Fruit fly (Drosophila melanogaster) Kc167 (cell line): ENCODE measurements around the gene ringer.

ENCODE experiments used
- Myc ChIP-seq: fragments of >200 bp; optimal IDR thresholded peaks from 2 replicates; lab custom pipeline; 2017; ENCODE audit warnings: missing external identifiers
- Sin3A ChIP-seq: fragments of >200 bp; optimal IDR thresholded peaks from 2 replicates; lab custom pipeline; 2018; ENCODE audit warnings: missing external identifiers
- h ChIP-seq: fragments of >200 bp; optimal IDR thresholded peaks from 3 replicates; lab custom pipeline; 2018; ENCODE audit warnings: missing external identifiers
- insv ChIP-seq: fragments of >200 bp; optimal IDR thresholded peaks from 3 replicates; lab custom pipeline; 2018; ENCODE audit warnings: missing external identifiers
- psq ChIP-seq: fragments of >200 bp; optimal IDR thresholded peaks from 2 replicates; lab custom pipeline; 2017; ENCODE audit warnings: missing external identifiers
- ttk ChIP-seq: sonication (Bioruptor generic); optimal IDR thresholded peaks from 2 replicates; lab custom pipeline; 2017; ENCODE audit warnings: missing external identifiers

ringer gene

DNA sequence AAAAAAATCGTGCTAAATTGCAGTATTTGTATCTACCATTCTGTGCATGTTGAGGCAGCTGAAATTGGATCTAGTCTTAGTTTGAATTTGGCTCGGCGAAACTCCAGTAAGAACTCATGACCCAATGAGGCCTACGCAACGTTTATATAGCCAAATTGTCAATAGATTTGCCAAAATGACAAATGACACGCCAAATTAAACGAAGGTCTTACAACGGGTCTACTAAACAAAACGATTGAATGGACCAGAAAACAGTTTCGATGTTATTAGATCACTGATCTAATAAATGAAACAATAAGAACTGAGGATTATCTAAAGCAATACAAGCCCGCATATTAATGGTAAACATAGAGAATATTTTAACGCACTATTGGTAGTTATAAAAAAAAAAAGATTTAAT lies 38.1 kb downstream of the ringer start, which contains the start of gene CG42718:
Gene CG42718 (minus strand): TSS at position 101 of the 400 bp plus-strand sequence.
- TF ChIP-seq psq (lab: Kevin White, UChicago), result no peak
- no peak for TF ChIP-seq Myc
- TF ChIP-seq ttk (lab: Kevin White, UChicago), result no peak
- no peak for TF ChIP-seq insv
- TF ChIP-seq Sin3A (lab: Kevin White, UChicago), result no peak
- TF ChIP-seq h, result no peak

DNA sequence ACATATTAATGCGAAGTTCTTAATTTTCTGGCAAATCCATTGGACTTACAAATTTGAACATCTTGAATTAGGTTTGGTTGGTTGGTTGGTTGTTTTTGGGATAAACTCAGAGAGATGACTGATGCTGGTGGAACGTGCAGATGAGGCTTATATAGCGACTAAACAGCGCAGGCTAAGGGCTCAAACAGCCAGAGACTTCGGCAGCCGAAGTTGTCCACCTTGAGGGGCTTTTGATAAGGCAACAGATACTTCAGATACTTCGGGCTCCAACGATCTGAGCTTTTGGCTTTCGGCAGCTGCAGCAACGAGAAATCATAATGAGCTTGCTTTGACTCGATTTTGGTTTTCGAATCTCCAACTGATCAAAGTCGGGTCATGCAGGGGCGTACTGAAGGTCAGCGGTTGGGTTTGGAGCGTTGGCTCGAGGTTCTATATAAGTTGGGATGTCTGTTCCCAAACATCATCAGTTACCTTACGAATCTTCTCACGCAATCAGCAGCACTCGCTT lies 39.8 kb downstream of the ringer start, which contains the start of the genes CG13041 and CG13060:
Gene CG13041 (minus strand): TSS at position 128 of the 508 bp plus-strand sequence.
Gene CG13060 (plus strand): TSS at position 458 of the 508 bp plus-strand sequence.
- TF ChIP-seq psq (lab: Kevin White, UChicago), result no peak
- no peak for TF ChIP-seq Myc
- no peak for TF ChIP-seq ttk (lab: Kevin White, UChicago)
- no peak for TF ChIP-seq h
- TF ChIP-seq insv, result no peak
- no peak for TF ChIP-seq Sin3A (lab: Kevin White, UChicago)

DNA sequence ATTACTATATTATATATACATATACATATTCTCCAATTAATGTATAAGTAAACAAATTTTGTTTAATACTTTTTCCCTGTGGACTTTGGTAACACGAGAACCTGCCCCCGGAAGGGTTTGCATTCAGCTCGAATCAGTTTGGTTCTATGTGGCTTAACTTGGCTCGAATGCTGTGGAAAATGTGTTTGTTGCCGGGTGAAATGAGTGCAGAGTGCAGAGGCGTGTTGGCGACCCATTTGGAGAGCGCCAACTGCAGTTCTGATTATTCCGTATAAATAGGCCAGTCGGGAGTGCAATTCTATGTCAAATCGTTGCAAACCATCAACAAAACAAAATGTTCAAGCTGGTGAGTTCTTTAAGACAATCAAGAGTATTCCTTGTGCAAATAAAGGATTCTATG lies 41.5 kb downstream of the ringer start, which contains the start of gene Nplp3:
Gene Nplp3 (plus strand): TSS at position 301 of the 400 bp plus-strand sequence.
- TF ChIP-seq ttk (lab: Kevin White, UChicago) (no peak), h (no peak), psq (lab: Kevin White, UChicago) (no peak), insv (no peak), Sin3A (lab: Kevin White, UChicago) (no peak), Myc (no peak)

DNA sequence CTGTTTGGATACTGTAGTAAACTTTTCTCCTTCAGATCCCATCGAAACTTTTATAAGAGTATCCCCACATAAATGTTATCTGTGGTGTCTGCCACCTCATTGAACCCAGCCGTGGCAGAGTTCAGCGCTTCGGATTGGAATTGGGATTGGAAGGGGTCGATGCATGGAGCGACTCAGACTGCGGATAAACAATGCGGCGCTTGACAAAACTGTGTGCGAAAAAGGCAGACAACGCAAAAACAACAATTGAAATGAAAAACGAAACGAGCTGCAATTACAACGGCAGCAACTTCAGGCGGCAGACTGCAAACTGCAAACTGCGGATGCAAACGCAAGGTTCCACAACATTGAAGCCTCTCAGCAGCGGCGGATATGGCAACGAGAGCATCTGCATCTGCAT lies 45.2 kb downstream of the ringer start, which contains the start of gene CG13062:
Gene CG13062 (plus strand): TSS at position 301 of the 400 bp plus-strand sequence.
- no peak for TF ChIP-seq h
- TF ChIP-seq psq (lab: Kevin White, UChicago), result no peak
- TF ChIP-seq insv, result no peak
- TF ChIP-seq Sin3A (lab: Kevin White, UChicago), result no peak
- TF ChIP-seq Myc, result no peak
- no peak for TF ChIP-seq ttk (lab: Kevin White, UChicago)

DNA sequence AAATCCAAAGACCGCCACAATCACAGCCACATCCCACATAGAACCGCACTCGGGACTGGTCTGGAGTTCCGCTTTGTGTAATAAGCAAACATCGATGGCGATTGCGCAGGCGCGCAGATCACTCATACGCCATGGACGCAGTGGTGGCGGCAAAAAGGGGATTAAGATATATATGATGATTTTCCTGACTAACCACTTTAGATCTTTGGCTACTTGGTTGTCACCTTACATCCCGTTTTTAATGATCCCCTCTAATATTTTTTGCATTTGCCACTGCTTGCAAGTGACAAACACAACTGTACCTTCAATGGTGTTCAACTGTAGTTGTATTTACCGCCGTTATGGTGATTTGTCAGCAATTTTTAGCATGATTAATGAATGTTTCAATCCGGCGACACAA lies 49.3 kb downstream of the ringer start:
- TF ChIP-seq ttk (lab: Kevin White, UChicago), result no peak
- no peak for TF ChIP-seq Sin3A (lab: Kevin White, UChicago)
- no peak for TF ChIP-seq psq (lab: Kevin White, UChicago)
- no peak for TF ChIP-seq h

DNA sequence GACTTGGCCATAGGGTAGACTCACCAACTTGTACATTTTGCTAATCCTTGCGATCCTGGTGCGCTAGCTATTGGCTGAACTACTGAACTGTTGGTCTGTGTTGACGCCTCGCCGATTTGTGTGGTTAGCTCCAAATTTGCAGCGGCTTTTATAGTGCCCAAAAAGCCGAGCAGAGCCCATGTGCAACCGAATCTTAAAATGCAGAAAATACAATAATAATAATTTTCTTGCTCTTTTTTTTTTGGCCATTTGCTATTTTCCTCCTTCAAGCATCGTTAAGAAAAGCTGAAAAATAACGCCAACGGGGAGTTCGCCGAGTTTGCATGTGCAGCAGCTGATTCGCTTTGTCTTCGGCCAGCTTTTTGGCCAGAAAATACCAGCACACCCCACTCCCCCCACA lies 50.8 kb downstream of the ringer start, which contains the start of gene CG13042:
Gene CG13042 (minus strand): TSS at position 101 of the 400 bp plus-strand sequence.
- TF ChIP-seq h, result no peak
- TF ChIP-seq Sin3A (lab: Kevin White, UChicago), result no peak
- TF ChIP-seq psq (lab: Kevin White, UChicago), result no peak
- TF ChIP-seq ttk (lab: Kevin White, UChicago), result no peak
- no peak for TF ChIP-seq Myc
- no peak for TF ChIP-seq insv

DNA sequence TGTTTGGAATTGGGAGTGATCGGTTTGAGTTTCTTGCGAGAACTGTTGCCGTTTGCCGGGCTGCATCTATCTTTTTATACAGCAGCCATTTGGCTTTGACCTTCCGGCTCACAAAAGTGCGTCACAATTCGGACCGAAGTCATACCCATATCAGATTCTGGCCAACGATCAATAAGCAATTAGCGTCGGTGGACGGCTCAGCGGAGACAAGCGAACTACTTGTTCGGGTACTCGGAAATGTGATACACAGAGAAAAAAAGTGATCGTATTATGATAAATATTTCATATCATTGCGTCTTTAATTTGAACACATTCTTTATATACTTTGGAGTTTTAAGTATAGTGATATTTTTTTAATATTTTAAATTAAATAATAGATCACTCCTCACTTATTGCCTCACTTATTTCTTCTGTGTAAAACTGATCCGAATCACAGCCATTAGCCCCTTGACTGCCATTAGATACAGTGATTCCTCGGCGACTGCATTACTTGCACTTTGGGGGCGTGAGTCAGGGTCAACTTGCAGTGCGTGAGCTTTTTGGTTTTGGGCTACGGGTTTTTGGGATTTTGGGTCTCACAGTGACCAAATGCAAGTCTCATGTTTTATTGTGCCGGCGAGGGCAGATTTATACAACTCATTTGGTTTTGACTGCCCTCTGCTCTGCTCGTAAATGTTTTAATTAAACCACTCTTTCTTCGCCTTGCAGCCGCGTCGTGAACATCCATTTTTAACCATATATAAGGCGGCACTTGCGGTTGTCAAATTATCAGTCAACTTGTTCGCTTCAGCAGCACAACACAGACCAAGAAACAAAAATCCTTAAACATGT lies 53.2 kb downstream of the ringer start, which contains the start of the genes CG13043 and CG13063:
Gene CG13043 (minus strand): TSS at position 51 of the 831 bp plus-strand sequence.
Gene CG13063 (plus strand): TSS at position 781 of the 831 bp plus-strand sequence.
- TF ChIP-seq psq (lab: Kevin White, UChicago) (no peak), h (no peak), insv (no peak), ttk (lab: Kevin White, UChicago) (no peak)
